Worm (Caenorhabditis elegans) whole organism, L1 larva: ENCODE data around the gene F28H7.8.

Experiments used
- blmp-1 ChIP-seq: fragments of 150-350 bp; optimal IDR thresholded peaks from 2 replicates; lab custom pipeline; 2014; ENCODE audit warnings: missing biosample characterization, missing genetic modification characterization
- lin-39 ChIP-seq: fragments of 150-350 bp; optimal IDR thresholded peaks from 2 replicates; lab custom pipeline; 2014; ENCODE audit warnings: missing biosample characterization, missing genetic modification reagents, missing genetic modification characterization
- nhr-76 ChIP-seq: sonication (generic microtip); optimal IDR thresholded peaks from 2 replicates; lab custom pipeline; 2017; ENCODE audit warnings: missing biosample characterization, missing genetic modification characterization
- nhr-77 ChIP-seq: fragments of 150-350 bp; optimal IDR thresholded peaks from 2 replicates; lab custom pipeline; 2014; ENCODE audit warnings: missing biosample characterization, missing genetic modification characterization
- snpc-4 ChIP-seq: fragments of 150-350 bp; optimal IDR thresholded peaks from 2 replicates; lab custom pipeline; 2014; ENCODE audit warnings: missing biosample characterization, missing genetic modification characterization
- unc-86 ChIP-seq: sonication (generic microtip); optimal IDR thresholded peaks from 2 replicates; lab custom pipeline; 2016; ENCODE audit warnings: missing genetic modification characterization, missing compliant biosample characterization
- ztf-11 ChIP-seq, 2 experiments: sonication (generic microtip); optimal IDR thresholded peaks; 2 replicates each; lab custom pipeline; 2016 to 2017; ENCODE audit warnings: missing genetic modification characterization in 2 of 2, missing biosample characterization in 1 of 2, missing compliant biosample characterization in 1 of 2

DNA sequence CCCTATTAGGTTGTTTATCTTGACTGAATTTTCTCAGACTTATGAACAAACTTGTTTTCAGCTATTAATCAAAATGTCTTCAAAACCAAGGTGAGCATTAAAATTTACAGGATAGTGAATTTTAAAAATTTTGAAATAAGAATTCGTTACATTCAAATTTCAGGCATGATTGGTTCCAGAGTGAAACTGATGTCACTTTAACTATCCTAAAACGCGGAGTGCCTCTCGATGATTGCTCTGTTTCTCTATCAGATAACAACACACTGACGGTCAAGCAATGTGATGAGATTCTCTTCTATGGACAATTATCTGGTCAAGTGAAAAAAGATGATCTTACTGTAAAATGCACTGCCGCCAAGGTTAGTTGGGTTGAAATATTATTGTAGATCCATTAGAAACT, 12.6 kb downstream of the F28H7.8 start, which contains the start of gene D1054.3:
- no peak for TF ChIP-seq blmp-1 (tag; lab: Kevin White, UChicago)
- no peak for TF ChIP-seq snpc-4 (tag; lab: Kevin White, UChicago)
- TF ChIP-seq nhr-77: no peak
- no peak for TF ChIP-seq ztf-11 (tag; optimal IDR thresholded peaks at IDR 0.05; lab: Kevin White, UChicago)
- TF ChIP-seq lin-39 (tag; lab: Kevin White, UChicago): no peak
- no peak for TF ChIP-seq unc-86 (tag; lab: Kevin White, UChicago)
- no peak for TF ChIP-seq nhr-76 (tag; lab: Kevin White, UChicago)
